Worm (Caenorhabditis elegans): Measurements from ENCODE around the gene sfxn-1.2.

DNA sequence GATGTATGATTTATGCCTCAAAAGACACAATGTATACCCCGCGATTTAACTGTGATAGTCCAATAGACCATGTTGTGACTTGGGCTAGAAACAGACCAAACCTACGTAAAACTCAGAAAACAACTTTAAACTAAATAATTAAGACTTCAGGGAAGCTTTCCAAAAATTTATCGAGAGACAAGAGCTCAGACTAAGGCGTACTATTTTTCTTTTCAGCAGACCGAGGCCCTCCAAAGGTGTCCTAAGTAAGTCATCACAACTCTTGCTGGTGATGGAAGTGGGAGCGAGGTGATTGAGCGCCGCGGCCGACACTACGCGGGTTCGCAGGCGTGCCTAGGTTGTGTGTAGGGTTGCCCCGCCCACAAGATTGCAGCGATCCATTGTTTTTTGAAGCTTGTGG, 18.8 kb upstream of the sfxn-1.2 start:
- no peak for TF ChIP-seq cog-1 (tag; optimal IDR thresholded peaks at IDR 0.05)
- TF ChIP-seq ztf-29 (GFP tag; IDR thresholded peaks at IDR 0.05): no peak
- TF ChIP-seq klf-2 (GFP tag; conservative IDR thresholded peaks at IDR 0.05): no peak
- no peak for TF ChIP-seq T22C8.4 (GFP tag; IDR thresholded peaks at IDR 0.05)
- TF ChIP-seq tab-1 (GFP tag; IDR thresholded peaks at IDR 0.05): no peak
- TF ChIP-seq ref-1 (GFP tag; conservative IDR thresholded peaks at IDR 0.05): no peak
- TF ChIP-seq ztf-23 (GFP tag; IDR thresholded peaks at IDR 0.05): no peak

Measured in whole organism, midembryonic.